Fruit fly (Drosophila melanogaster) whole organism, embryonic: ENCODE measurements around the gene CG10802.
A peak's percentile ranks its signal among the peaks of the same experiment; 100 is the strongest.

Experiments used
- Ada2b ChIP-seq: fragments of 200-800 bp; sonication (Bioruptor generic); IDR thresholded peaks from 2 replicates; pipeline ENCODE4 v1.3.6; 2022; ENCODE audit warnings: missing biosample characterization, missing genetic modification characterization
- Atf3 ChIP-seq: fragments of 200-800 bp; sonication (Bioruptor generic); optimal IDR thresholded peaks from 3 replicates; lab custom pipeline; 2016; ENCODE audit warnings: missing biosample characterization, missing genetic modification characterization
- CG10959 ChIP-seq: fragments of 200-800 bp; sonication (Bioruptor generic); IDR thresholded peaks from 2 replicates; pipeline ENCODE4 v1.3.6; 2022; ENCODE audit warnings: missing biosample characterization, missing genetic modification characterization
- CG11247 ChIP-seq: fragments of 200-800 bp; sonication (Bioruptor generic); IDR thresholded peaks from 2 replicates; pipeline ENCODE4 v1.3.6; 2022; ENCODE audit warnings: missing biosample characterization, missing genetic modification characterization
- CG11398 ChIP-seq: fragments of 200-800 bp; sonication (Bioruptor generic); optimal IDR thresholded peaks from 2 replicates; lab custom pipeline; 2016; ENCODE audit warnings: missing biosample characterization, missing genetic modification characterization
- CG13424 ChIP-seq: fragments of 200-800 bp; sonication (Bioruptor generic); optimal IDR thresholded peaks from 2 replicates; lab custom pipeline; 2019; ENCODE audit warnings: missing biosample characterization, mild to moderate bottlenecking, missing genetic modification characterization, moderate library complexity
- CG15696 ChIP-seq: fragments of 200-800 bp; sonication (Bioruptor generic); optimal IDR thresholded peaks from 2 replicates; lab custom pipeline; 2019; ENCODE audit warnings: missing biosample characterization, mild to moderate bottlenecking, missing genetic modification characterization, moderate library complexity
- CG1602 ChIP-seq: fragments of 200-800 bp; sonication (Bioruptor generic); optimal IDR thresholded peaks from 3 replicates; lab custom pipeline; 2016; ENCODE audit warnings: missing biosample characterization, missing genetic modification characterization
- CG16779 ChIP-seq: fragments of 200-800 bp; sonication (Bioruptor generic); IDR thresholded peaks from 2 replicates; pipeline ENCODE4 v1.3.6; 2022; ENCODE audit warnings: missing biosample characterization, missing genetic modification characterization
- CG18011 ChIP-seq: fragments of 200-800 bp; sonication (Bioruptor generic); optimal IDR thresholded peaks from 2 replicates; lab custom pipeline; 2017; ENCODE audit warnings: missing biosample characterization, missing genetic modification characterization, mild to moderate bottlenecking, moderate library complexity, missing genotype
- CG18764 ChIP-seq: fragments of 200-800 bp; sonication (Bioruptor generic); optimal IDR thresholded peaks from 3 replicates; lab custom pipeline; 2016; ENCODE audit warnings: missing biosample characterization, missing genetic modification characterization
- CG2712 ChIP-seq: fragments of 200-800 bp; optimal IDR thresholded peaks from 3 replicates; lab custom pipeline; 2019; ENCODE audit warnings: missing biosample characterization, mild to moderate bottlenecking, missing genetic modification characterization, moderate library complexity
- CG31365 ChIP-seq: fragments of 200-800 bp; sonication (Bioruptor generic); optimal IDR thresholded peaks from 2 replicates; lab custom pipeline; 2018; ENCODE audit warnings: missing biosample characterization, mild to moderate bottlenecking, missing genetic modification characterization
- CG3838 ChIP-seq: fragments of 200-800 bp; sonication (Bioruptor generic); optimal IDR thresholded peaks from 3 replicates; lab custom pipeline; 2016; ENCODE audit warnings: missing biosample characterization, missing genetic modification characterization
- CG3995 ChIP-seq: fragments of 200-800 bp; sonication (Bioruptor generic); optimal IDR thresholded peaks from 3 replicates; lab custom pipeline; 2016; ENCODE audit warnings: missing biosample characterization, missing genetic modification characterization
- CG4360 ChIP-seq: fragments of 200-800 bp; sonication (Bioruptor generic); IDR thresholded peaks from 2 replicates; pipeline ENCODE4 v1.3.6; 2022; ENCODE audit warnings: missing biosample characterization, missing genetic modification characterization
- CG5953 ChIP-seq: fragments of 200-800 bp; sonication (Bioruptor generic); IDR thresholded peaks from 2 replicates; pipeline ENCODE4 v1.3.6; 2022; ENCODE audit warnings: missing biosample characterization, missing genetic modification characterization
- CG6683 ChIP-seq: fragments of 200-800 bp; sonication (Bioruptor generic); optimal IDR thresholded peaks from 2 replicates; lab custom pipeline; 2017; ENCODE audit warnings: missing biosample characterization, mild to moderate bottlenecking, missing genetic modification characterization, missing genetic modification reagents
- CG8388 ChIP-seq: fragments of 200-800 bp; sonication (Bioruptor generic); optimal IDR thresholded peaks from 2 replicates; lab custom pipeline; 2019; ENCODE audit warnings: missing biosample characterization, mild to moderate bottlenecking, missing genetic modification characterization, moderate library complexity
- CG9437 ChIP-seq: fragments of 200-800 bp; sonication (Bioruptor generic); optimal IDR thresholded peaks from 2 replicates; lab custom pipeline; 2018; ENCODE audit warnings: missing biosample characterization, mild to moderate bottlenecking, missing genetic modification characterization
- CG9817 ChIP-seq: fragments of 200-800 bp; sonication (Bioruptor generic); optimal IDR thresholded peaks from 2 replicates; lab custom pipeline; 2018; ENCODE audit warnings: missing biosample characterization, mild to moderate bottlenecking, missing genetic modification characterization, moderate library complexity
- Dp ChIP-seq: fragments of 200-800 bp; sonication (Bioruptor generic); optimal IDR thresholded peaks from 2 replicates; lab custom pipeline; 2018; ENCODE audit warnings: missing biosample characterization, mild to moderate bottlenecking, missing genetic modification characterization, moderate library complexity
- GATAe ChIP-seq: fragments of 200-800 bp; sonication (Bioruptor generic); conservative IDR thresholded peaks from 2 replicates; pipeline ENCODE4 v1.3.6; 2022; ENCODE audit warnings: missing biosample characterization, missing genetic modification characterization
- HLH4C ChIP-seq: fragments of 200-800 bp; sonication (Bioruptor generic); IDR thresholded peaks from 3 replicates; pipeline ENCODE4 v1.3.6; 2022; ENCODE audit warnings: missing biosample characterization, missing genetic modification characterization; ENCODE audit not compliant: partially characterized antibody
- Hmr ChIP-seq: fragments of 200-800 bp; sonication (Bioruptor generic); optimal IDR thresholded peaks from 3 replicates; lab custom pipeline; 2017; ENCODE audit warnings: mild to moderate bottlenecking, missing biosample characterization, missing genetic modification reagents, missing genetic modification characterization
- Hr78 ChIP-seq, 2 experiments: fragments of 200-800 bp in 1 of 2; fragments of >200 bp in 1 of 2; sonication (Bioruptor generic) in 1 of 2; optimal IDR thresholded peaks; 2 replicates each; lab custom pipeline; 2017 to 2019; ENCODE audit warnings: missing biosample characterization in 2 of 2, missing genetic modification characterization in 2 of 2, mild to moderate bottlenecking in 1 of 2, moderate library complexity in 1 of 2
- Lim3 ChIP-seq: fragments of 200-800 bp; sonication (Bioruptor generic); IDR thresholded peaks from 2 replicates; pipeline ENCODE4 v1.3.6; 2022; ENCODE audit warnings: missing biosample characterization, missing genetic modification characterization
- Ravus ChIP-seq: fragments of 200-800 bp; sonication (Bioruptor generic); IDR thresholded peaks from 2 replicates; pipeline ENCODE4 v1.3.6; 2022; ENCODE audit warnings: missing biosample characterization, missing genetic modification characterization
- Rfx ChIP-seq: fragments of 200-800 bp; sonication (Bioruptor generic); IDR thresholded peaks from 2 replicates; pipeline ENCODE4 v1.3.6; 2022; ENCODE audit warnings: missing biosample characterization, missing genetic modification characterization
- Sin3A ChIP-seq: fragments of >200 bp; optimal IDR thresholded peaks from 2 replicates; lab custom pipeline; 2018
- Sry-δ ChIP-seq: fragments of 200-800 bp; sonication (Bioruptor generic); optimal IDR thresholded peaks from 2 replicates; lab custom pipeline; 2016; ENCODE audit warnings: missing biosample characterization, missing genetic modification characterization
- YL-1 ChIP-seq: fragments of 200-800 bp; sonication (Bioruptor generic); optimal IDR thresholded peaks from 3 replicates; lab custom pipeline; 2017; ENCODE audit warnings: missing biosample characterization, mild to moderate bottlenecking, missing genetic modification characterization
- al ChIP-seq: fragments of 200-800 bp; sonication (Bioruptor generic); IDR thresholded peaks from 2 replicates; pipeline ENCODE4 v1.3.6; 2022; ENCODE audit warnings: missing biosample characterization, missing genetic modification characterization
- aop ChIP-seq: fragments of 200-800 bp; sonication (Bioruptor generic); IDR thresholded peaks from 2 replicates; pipeline ENCODE4 v1.3.6; 2022; ENCODE audit warnings: missing biosample characterization, missing genetic modification characterization
- bigmax ChIP-seq: fragments of 200-800 bp; sonication (Bioruptor generic); optimal IDR thresholded peaks from 2 replicates; lab custom pipeline; 2018; ENCODE audit warnings: missing biosample characterization, mild to moderate bottlenecking, missing genetic modification characterization
- danr ChIP-seq: fragments of 200-800 bp; sonication (Bioruptor generic); IDR thresholded peaks from 2 replicates; pipeline ENCODE4 v1.3.6; 2022; ENCODE audit warnings: missing biosample characterization, missing genetic modification characterization
- dimm ChIP-seq: fragments of 200-800 bp; sonication (Bioruptor generic); IDR thresholded peaks from 2 replicates; pipeline ENCODE4 v1.3.6; 2022; ENCODE audit warnings: missing biosample characterization, missing genetic modification characterization
- kah ChIP-seq: fragments of 200-800 bp; sonication (Bioruptor generic); optimal IDR thresholded peaks from 2 replicates; lab custom pipeline; 2018; ENCODE audit warnings: missing biosample characterization, mild to moderate bottlenecking, missing genetic modification characterization
- ken ChIP-seq: fragments of 200-800 bp; sonication (Bioruptor generic); IDR thresholded peaks from 3 replicates; pipeline ENCODE4 v1.3.6; 2022; ENCODE audit warnings: missing biosample characterization, missing genetic modification characterization
- lab ChIP-seq: fragments of 200-800 bp; sonication (Bioruptor generic); optimal IDR thresholded peaks from 3 replicates; lab custom pipeline; 2017; ENCODE audit warnings: missing biosample characterization, missing genetic modification characterization, mild to moderate bottlenecking, moderate library complexity, missing genetic modification reagents
- lmd ChIP-seq: fragments of 200-800 bp; sonication (Bioruptor generic); IDR thresholded peaks from 2 replicates; pipeline ENCODE4 v1.3.6; 2022; ENCODE audit warnings: missing biosample characterization, missing genetic modification characterization
- sc ChIP-seq, 3 experiments: fragments of >200 bp in 2 of 3; fragments of 200-800 bp in 1 of 3; sonication (Bioruptor generic) in 1 of 3; optimal IDR thresholded peaks; 2 replicates in 2 of 3; 3 replicates in 1 of 3; lab custom pipeline; 2017; ENCODE audit warnings: mild to moderate bottlenecking in 1 of 3, missing biosample characterization in 1 of 3, missing genetic modification characterization in 1 of 3, missing genetic modification reagents in 1 of 3
- sim ChIP-seq: fragments of 200-800 bp; sonication (Bioruptor generic); IDR thresholded peaks from 2 replicates; pipeline ENCODE4 v1.3.6; 2022; ENCODE audit warnings: missing biosample characterization, missing genetic modification characterization
- sisA ChIP-seq: fragments of 200-800 bp; sonication (Bioruptor generic); IDR thresholded peaks from 2 replicates; pipeline ENCODE4 v1.3.6; 2022; ENCODE audit warnings: missing biosample characterization, missing genetic modification characterization
- slp2 ChIP-seq: fragments of 200-800 bp; sonication (Bioruptor generic); optimal IDR thresholded peaks from 2 replicates; lab custom pipeline; 2016; ENCODE audit warnings: missing biosample characterization, missing genetic modification characterization
- sug ChIP-seq: fragments of 200-800 bp; optimal IDR thresholded peaks from 2 replicates; lab custom pipeline; 2019; ENCODE audit warnings: missing biosample characterization, mild to moderate bottlenecking, missing genetic modification characterization, moderate library complexity
- tup ChIP-seq: fragments of 200-800 bp; sonication (Bioruptor generic); optimal IDR thresholded peaks from 2 replicates; lab custom pipeline; 2016; ENCODE audit warnings: missing biosample characterization, mild to moderate bottlenecking, missing genetic modification characterization, moderate library complexity
- vnd ChIP-seq: fragments of 200-800 bp; sonication (Bioruptor generic); IDR thresholded peaks from 3 replicates; pipeline ENCODE4 v1.3.6; 2022; ENCODE audit warnings: missing biosample characterization, missing genetic modification characterization; ENCODE audit not compliant: partially characterized antibody
- yki ChIP-seq: fragments of >200 bp; optimal IDR thresholded peaks from 3 replicates; lab custom pipeline; 2018

The CG10802 gene

dm6 chrX:3482119-3483014 lies at the start of gene CG10802, which contains the start of gene CG10804 (continued):
- peak; percentile 74 for TF ChIP-seq CG1602 (GFP tag; lab: Kevin White, UChicago)
- no peak for TF ChIP-seq bigmax (GFP tag; lab: Kevin White, UChicago)
- TF ChIP-seq Rfx (GFP tag; lab: Robert Waterston, UW) = peak; percentile 93
- TF ChIP-seq CG15696 = peak; percentile 55
- TF ChIP-seq Dp (GFP tag; lab: Kevin White, UChicago) = peak; percentile 43
- peak; percentile 61; the same call in 1 of the 2 replicates for TF ChIP-seq GATAe (GFP tag; lab: Robert Waterston, UW)
- TF ChIP-seq sisA (GFP tag; lab: Robert Waterston, UW) = peak; percentile 84
- TF ChIP-seq Atf3 (GFP tag; lab: Kevin White, UChicago) = peak; percentile 55
- no peak for TF ChIP-seq Hr78 (GFP tag; optimal IDR thresholded peaks at IDR 0.05; lab: Kevin White, UChicago)
- no peak for TF ChIP-seq kah (GFP tag; lab: Kevin White, UChicago)
- TF ChIP-seq CG8388 (GFP tag; lab: Kevin White, UChicago) = peak; percentile 59
- TF ChIP-seq CG18764 (GFP tag; lab: Kevin White, UChicago) = peak; percentile 70
- TF ChIP-seq lab (GFP tag; lab: Kevin White, UChicago) = peak; percentile 79
- peak; percentile 95 for TF ChIP-seq CG9437 (GFP tag; lab: Kevin White, UChicago)
- TF ChIP-seq CG11398 = peak; percentile 19
- TF ChIP-seq ken (GFP tag; lab: Robert Waterston, UW) = peak; percentile 73; the same call in 2 of the 3 replicates
- peak; percentile 83 for TF ChIP-seq Ada2b (GFP tag; lab: Robert Waterston, UW)
- TF ChIP-seq sim (GFP tag; lab: Robert Waterston, UW) = peak; percentile 78
- TF ChIP-seq CG6683 (GFP tag; lab: Kevin White, UChicago) = no peak
- peak; percentile 74 for TF ChIP-seq CG13424 (tag; lab: Kevin White, UChicago)
- TF ChIP-seq slp2 = peak; percentile 80
- TF ChIP-seq CG16779 = no peak
- peak; percentile 77 for TF ChIP-seq CG11247 (GFP tag; lab: Robert Waterston, UW)
- TF ChIP-seq al (GFP tag; lab: Robert Waterston, UW) = peak; percentile 85
- peak; percentile 72 for TF ChIP-seq danr (GFP tag; lab: Robert Waterston, UW)
- TF ChIP-seq CG3995 (GFP tag; lab: Kevin White, UChicago) = peak; percentile 98
- TF ChIP-seq CG9817 (tag; lab: Kevin White, UChicago) = peak; percentile 74
- peak; percentile 57; the same call in 2 of the 3 replicates for TF ChIP-seq vnd (GFP tag; lab: Robert Waterston, UW)
- TF ChIP-seq CG4360 = no peak
- no peak for TF ChIP-seq Hmr (GFP tag; lab: Kevin White, UChicago)
- TF ChIP-seq CG2712 (tag; lab: Kevin White, UChicago) = peak; percentile 75
- no peak for TF ChIP-seq yki (lab: Kevin White, UChicago)
- no peak for TF ChIP-seq sc (optimal IDR thresholded peaks at IDR 0.05; lab: Kevin White, UChicago)
- TF ChIP-seq sc (GFP tag; optimal IDR thresholded peaks at IDR 0.05; lab: Kevin White, UChicago) = peak; percentile 16
- 0 out of 2 replicates have a peak, but pooled peaks have one; percentile 42 for TF ChIP-seq Lim3 (GFP tag; lab: Robert Waterston, UW)
- no peak for TF ChIP-seq dimm
- peak; percentile 80 for TF ChIP-seq lmd (GFP tag; lab: Robert Waterston, UW)
- no peak for TF ChIP-seq CG3838 (GFP tag; lab: Kevin White, UChicago)
- TF ChIP-seq Sin3A = peak; percentile 34
- no peak for TF ChIP-seq Ravus (GFP tag; lab: Robert Waterston, UW)
- TF ChIP-seq CG18011 (GFP tag; lab: Kevin White, UChicago) = peak; percentile 45
- TF ChIP-seq Sry-δ (GFP tag; lab: Kevin White, UChicago) = peak; percentile 85
- TF ChIP-seq CG31365 (tag; lab: Kevin White, UChicago) = no peak
- peak; percentile 53 for TF ChIP-seq tup (GFP tag; lab: Kevin White, UChicago)
- no peak for TF ChIP-seq YL-1 (GFP tag; lab: Kevin White, UChicago)
- peak; percentile 63 for TF ChIP-seq CG10959 (GFP tag; lab: Robert Waterston, UW)
- peak; percentile 60 for TF ChIP-seq sug (tag; lab: Kevin White, UChicago)
- peak; percentile 73 for TF ChIP-seq HLH4C (GFP tag; lab: Robert Waterston, UW)
- TF ChIP-seq aop (GFP tag; lab: Robert Waterston, UW) = no peak
- TF ChIP-seq CG5953 (GFP tag; lab: Robert Waterston, UW) = no peak
